Worm (Caenorhabditis elegans): ENCODE results near the gene F26D2.3.

F26D2.3 gene

DNA sequence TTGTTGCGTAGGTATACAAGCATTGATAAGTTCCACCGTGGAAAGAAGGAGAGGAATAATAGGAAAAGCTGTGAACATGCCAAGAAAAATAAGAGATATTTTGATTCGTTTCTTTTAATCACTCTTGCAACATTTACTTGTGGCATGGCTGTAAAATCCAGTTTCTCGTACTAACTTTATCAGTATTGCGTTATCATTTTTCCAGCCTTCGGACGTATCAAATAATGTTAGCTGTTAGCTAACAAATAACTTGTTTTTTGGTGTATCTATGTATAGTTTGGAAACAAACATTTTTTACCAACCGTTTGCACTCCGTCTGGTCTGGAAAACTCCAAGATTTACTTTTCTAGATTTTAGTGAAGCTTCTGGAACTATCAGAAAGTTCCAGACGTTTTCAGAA lies 25.7 kb downstream of the F26D2.3 start, which contains the start of gene clec-234:
Gene clec-234 (minus strand): TSS at position 101 of the 400 bp plus-strand sequence.
- TF ChIP-seq T20F7.1 (GFP tag; optimal IDR thresholded peaks at IDR 0.05): no peak
- TF ChIP-seq mxl-3 (GFP tag; optimal IDR thresholded peaks at IDR 0.05): no peak
- TF ChIP-seq nhr-28 (tag; optimal IDR thresholded peaks at IDR 0.05): no peak
- TF ChIP-seq aha-1 (tag): no peak
- no peak for TF ChIP-seq gei-8 (GFP tag; optimal IDR thresholded peaks at IDR 0.05)
- TF ChIP-seq rbr-2 (tag; optimal IDR thresholded peaks at IDR 0.05): no peak
- TF ChIP-seq jun-1 (tag; optimal IDR thresholded peaks at IDR 0.05): no peak
- TF ChIP-seq dmd-9 (GFP tag; IDR thresholded peaks at IDR 0.05): no peak
- no peak for TF ChIP-seq lin-29 (GFP tag; IDR thresholded peaks at IDR 0.05)
- TF ChIP-seq hmg-1.1 (GFP tag; IDR thresholded peaks at IDR 0.05): no peak
- TF ChIP-seq spr-1 (tag; optimal IDR thresholded peaks at IDR 0.05): no peak
- TF ChIP-seq nhr-102 (tag; optimal IDR thresholded peaks at IDR 0.05): no peak
- TF ChIP-seq D1046.2 (GFP tag; IDR thresholded peaks at IDR 0.05): no peak
- TF ChIP-seq mes-2 (tag; optimal IDR thresholded peaks at IDR 0.05; ENCODE audit: poor library complexity, severe bottlenecking): no peak
- no peak for TF ChIP-seq Y75B8A.6 (GFP tag; IDR thresholded peaks at IDR 0.05)

DNA sequence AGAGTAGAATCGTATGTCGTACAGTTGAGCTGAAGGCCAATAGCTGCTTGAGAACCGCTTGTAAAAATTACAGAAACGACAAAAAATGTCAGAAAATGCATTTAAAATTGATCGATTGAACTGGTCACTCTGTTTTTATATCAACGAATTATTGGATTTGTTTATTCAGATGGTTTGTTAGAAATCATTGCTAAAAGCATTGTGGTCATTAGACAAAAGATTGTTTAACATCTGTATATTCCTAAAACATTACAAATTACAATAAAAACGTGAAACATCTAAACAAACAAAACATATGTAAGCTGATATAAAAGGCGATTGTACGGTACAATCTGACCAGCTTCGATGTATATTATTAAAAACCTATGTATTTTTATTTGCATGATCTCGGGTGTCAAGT lies 27.7 kb downstream of the F26D2.3 start, which contains the start of the genes F26D2.13 and F26D2.14:
Gene F26D2.13 (minus strand): TSS at position 101 of the 400 bp plus-strand sequence.
Gene F26D2.14 (plus strand): TSS at position 346 of the 400 bp plus-strand sequence.
- TF ChIP-seq aha-1 (tag) (peak; percentile 82), php-3 (GFP tag; IDR thresholded peaks at IDR 0.05) (no peak)

DNA sequence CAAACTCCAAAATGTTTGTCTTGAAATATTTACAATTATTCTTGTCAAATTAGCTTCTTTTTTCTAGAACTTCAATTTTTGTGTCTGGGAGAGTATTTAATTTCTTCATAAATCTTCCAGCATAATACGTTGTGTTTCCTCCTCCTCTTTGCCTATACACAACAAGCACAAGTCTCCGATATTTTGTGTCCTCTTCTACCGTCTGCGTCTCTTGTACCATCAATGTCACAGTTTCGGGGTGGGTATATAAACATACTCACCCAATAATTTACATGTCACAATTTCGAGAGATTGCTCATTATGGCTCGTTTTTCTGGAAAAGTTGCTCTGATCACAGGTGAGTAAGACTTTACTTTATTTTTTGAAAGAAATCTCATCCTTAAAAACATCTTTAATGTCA lies 29.8 kb downstream of the F26D2.3 start, which contains the start of gene F26D2.15:
Gene F26D2.15 (plus strand): TSS at position 301 of the 400 bp plus-strand sequence.
- TF ChIP-seq unc-62 (GFP tag; optimal IDR thresholded peaks at IDR 0.05 in 1 of 2): peak in 1 of 2 experiments; percentile 72
- no peak for TF ChIP-seq unc-62 (tag; optimal IDR thresholded peaks at IDR 0.05)
- TF ChIP-seq dmd-8 (GFP tag; IDR thresholded peaks at IDR 0.05): no peak

DNA sequence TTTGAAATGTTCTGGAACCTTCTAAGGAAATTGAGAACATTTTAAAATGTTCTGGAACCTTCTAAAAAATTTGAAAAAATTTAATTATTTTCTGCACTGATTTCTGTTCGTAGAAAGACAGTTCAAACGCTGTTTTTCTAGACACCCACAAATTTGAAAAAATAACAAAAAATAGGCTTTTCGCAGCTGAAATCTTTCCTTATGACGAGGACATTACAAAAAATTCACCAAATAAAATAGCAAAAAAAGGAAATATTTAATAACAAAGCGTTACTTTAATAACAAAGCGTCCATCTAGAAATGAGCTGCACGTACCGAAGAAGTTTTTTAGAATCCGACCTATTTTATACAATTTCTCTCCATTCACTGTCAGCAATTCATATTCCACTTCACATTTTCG lies 35.9 kb downstream of the F26D2.3 start, which contains the start of gene srh-141:
Gene srh-141 (plus strand): TSS at position 301 of the 400 bp plus-strand sequence.
- TF ChIP-seq unc-62 (GFP tag; optimal IDR thresholded peaks at IDR 0.05 in 1 of 2) (peak in 1 of 2 experiments; percentile 60), unc-62 (tag; optimal IDR thresholded peaks at IDR 0.05) (no peak), T20F7.1 (GFP tag; optimal IDR thresholded peaks at IDR 0.05) (no peak)

DNA sequence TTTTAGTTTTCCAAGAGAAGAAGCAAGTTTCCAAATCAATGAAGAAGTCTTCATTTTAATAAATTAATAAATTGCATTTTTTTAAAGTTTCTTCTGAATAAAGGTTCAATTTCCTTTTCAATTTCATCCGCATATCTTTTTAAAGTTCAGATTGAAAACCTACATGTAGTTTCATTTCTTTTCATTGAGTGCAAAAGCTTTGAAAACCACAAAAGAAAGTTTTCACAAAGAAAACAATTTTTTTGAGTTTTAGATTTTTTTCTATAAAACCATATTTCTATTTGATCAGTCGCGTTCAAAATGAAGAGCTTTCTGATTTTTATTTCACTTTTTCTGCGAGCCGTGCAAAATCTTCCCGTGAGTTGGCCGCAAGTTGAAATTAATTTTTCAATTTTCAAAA lies 37.9 kb downstream of the F26D2.3 start, which contains the start of gene T08G3.6:
Gene T08G3.6 (plus strand): TSS at position 301 of the 400 bp plus-strand sequence.
- no peak for TF ChIP-seq ceh-82 (tag; optimal IDR thresholded peaks at IDR 0.05)
- TF ChIP-seq hif-1 (tag; optimal IDR thresholded peaks at IDR 0.05): no peak
- TF ChIP-seq gei-8 (GFP tag; optimal IDR thresholded peaks at IDR 0.05): no peak
- no peak for TF ChIP-seq spr-1 (tag; optimal IDR thresholded peaks at IDR 0.05)
- no peak for TF ChIP-seq nhr-237 (tag; optimal IDR thresholded peaks at IDR 0.05)
- TF ChIP-seq fos-1 (tag; optimal IDR thresholded peaks at IDR 0.05): no peak
- TF ChIP-seq ctbp-1 (GFP tag; IDR thresholded peaks at IDR 0.05): no peak
- no peak for TF ChIP-seq mdl-1 (tag; optimal IDR thresholded peaks at IDR 0.05)
- no peak for TF ChIP-seq skn-1 (tag; optimal IDR thresholded peaks at IDR 0.05)
- TF ChIP-seq set-16 (GFP tag; IDR thresholded peaks at IDR 0.05): no peak
- no peak for TF ChIP-seq Y5F2A.4 (GFP tag; optimal IDR thresholded peaks at IDR 0.05)

DNA sequence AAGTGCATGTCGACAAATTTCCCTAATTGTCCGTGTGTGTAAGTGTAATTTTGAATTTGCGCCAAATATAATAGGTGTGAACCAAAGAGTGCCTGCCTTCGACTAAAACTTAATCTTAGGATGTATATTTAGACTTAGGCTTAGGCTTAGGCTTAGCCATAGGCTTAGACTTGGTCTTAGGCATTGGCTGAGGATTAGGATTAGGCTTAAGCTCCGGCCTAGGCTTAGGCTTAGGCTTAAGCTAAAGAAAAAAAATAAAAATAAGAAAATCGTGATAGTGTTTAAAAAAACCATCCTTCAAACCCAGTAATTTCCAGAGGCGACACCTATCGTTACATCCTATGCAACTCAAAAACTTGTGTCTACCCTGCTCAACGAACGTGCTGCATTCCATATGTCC lies 38.4 kb downstream of the F26D2.3 start:
- no peak for TF ChIP-seq set-16 (GFP tag; IDR thresholded peaks at IDR 0.05)
- TF ChIP-seq D1046.2 (GFP tag; IDR thresholded peaks at IDR 0.05): no peak
- TF ChIP-seq nhr-10 (tag; optimal IDR thresholded peaks at IDR 0.05): no peak
- TF ChIP-seq zfp-2 (tag; optimal IDR thresholded peaks at IDR 0.05): no peak
